Worm (Caenorhabditis elegans) whole organism, mixed stage, embryonic: ENCODE measurements around the gene srw-97.

Experiments
- M03D4.4 ChIP-seq: sonication (generic microtip); optimal IDR thresholded peaks from 2 replicates; lab custom pipeline; 2017; ENCODE audit warnings: mild to moderate bottlenecking, missing genetic modification characterization, missing compliant biosample characterization
- bed-3 ChIP-seq: fragments of 200-800 bp; sonication (Bioruptor generic); optimal IDR thresholded peaks from 3 replicates; lab custom pipeline; 2018; ENCODE audit warnings: mild to moderate bottlenecking, missing genetic modification characterization, moderate library complexity, missing compliant biosample characterization
- blmp-1 ChIP-seq: fragments of 150-350 bp; optimal IDR thresholded peaks from 2 replicates; lab custom pipeline; 2014; ENCODE audit warnings: missing biosample characterization, missing genetic modification characterization
- ceh-39 ChIP-seq: fragments of 150-350 bp; optimal IDR thresholded peaks from 2 replicates; lab custom pipeline; 2014; ENCODE audit warnings: missing biosample characterization, missing genetic modification characterization
- ceh-43 ChIP-seq: fragments of 200-800 bp; sonication (Bioruptor generic); optimal IDR thresholded peaks from 2 replicates; lab custom pipeline; 2018; ENCODE audit warnings: mild to moderate bottlenecking, missing genetic modification characterization, moderate library complexity, missing compliant biosample characterization
- cnd-1 ChIP-seq: fragments of 200-800 bp; sonication (Bioruptor generic); optimal IDR thresholded peaks from 2 replicates; lab custom pipeline; 2018; ENCODE audit warnings: mild to moderate bottlenecking, missing genetic modification characterization, missing compliant biosample characterization
- elt-1 ChIP-seq: sonication (generic microtip); optimal IDR thresholded peaks from 2 replicates; lab custom pipeline; 2017; ENCODE audit warnings: missing genetic modification characterization, mild to moderate bottlenecking, missing compliant biosample characterization, antibody characterized with exemption, moderate library complexity, borderline replicate concordance; ENCODE audit not compliant: insufficient read depth
- elt-3 ChIP-seq: fragments of 150-350 bp; optimal IDR thresholded peaks from 2 replicates; lab custom pipeline; 2014; ENCODE audit warnings: missing biosample characterization, missing genetic modification characterization
- flh-1 ChIP-seq: fragments of 200-800 bp; sonication (Bioruptor generic); optimal IDR thresholded peaks from 2 replicates; lab custom pipeline; 2018; ENCODE audit warnings: mild to moderate bottlenecking, missing genetic modification characterization, moderate library complexity, missing compliant biosample characterization
- ham-2 ChIP-seq: fragments of 200-800 bp; sonication (Bioruptor generic); optimal IDR thresholded peaks from 2 replicates; lab custom pipeline; 2018; ENCODE audit warnings: mild to moderate bottlenecking, missing genetic modification characterization, missing compliant biosample characterization
- hlh-1 ChIP-seq: fragments of 150-350 bp; optimal IDR thresholded peaks from 2 replicates; lab custom pipeline; 2014; ENCODE audit warnings: missing biosample characterization, missing genetic modification reagents, missing genetic modification characterization
- lin-13 ChIP-seq: fragments of 150-350 bp; optimal IDR thresholded peaks from 2 replicates; lab custom pipeline; 2014; ENCODE audit warnings: missing biosample characterization, missing genetic modification characterization
- lin-32 ChIP-seq: fragments of 200-800 bp; sonication (Bioruptor generic); optimal IDR thresholded peaks from 2 replicates; lab custom pipeline; 2018; ENCODE audit warnings: mild to moderate bottlenecking, missing genetic modification characterization, missing compliant biosample characterization
- lsy-2 ChIP-seq: fragments of 150-350 bp; optimal IDR thresholded peaks from 2 replicates; lab custom pipeline; 2014; ENCODE audit warnings: missing biosample characterization, missing genetic modification characterization
- mab-5 ChIP-seq: fragments of 150-350 bp; optimal IDR thresholded peaks from 2 replicates; lab custom pipeline; 2014; ENCODE audit warnings: missing biosample characterization, missing genetic modification characterization
- mep-1 ChIP-seq: fragments of 150-350 bp; optimal IDR thresholded peaks from 2 replicates; lab custom pipeline; 2017; ENCODE audit warnings: missing biosample characterization, missing genetic modification reagents, missing genetic modification characterization, inconsistent platforms
- mls-2 ChIP-seq: sonication (generic microtip); optimal IDR thresholded peaks from 2 replicates; lab custom pipeline; 2016; ENCODE audit warnings: mild to moderate bottlenecking, missing genetic modification characterization, moderate library complexity, missing compliant biosample characterization
- nhr-12 ChIP-seq: fragments of 150-350 bp; optimal IDR thresholded peaks from 2 replicates; lab custom pipeline; 2014; ENCODE audit warnings: missing biosample characterization, missing genetic modification characterization
- nhr-2 ChIP-seq: fragments of 150-350 bp; optimal IDR thresholded peaks from 2 replicates; lab custom pipeline; 2014; ENCODE audit warnings: missing biosample characterization, missing genetic modification characterization
- nhr-237 ChIP-seq: fragments of 150-350 bp; optimal IDR thresholded peaks from 2 replicates; lab custom pipeline; 2014; ENCODE audit warnings: missing biosample characterization, missing genetic modification characterization
- nhr-28 ChIP-seq: fragments of 150-350 bp; optimal IDR thresholded peaks from 2 replicates; lab custom pipeline; 2014; ENCODE audit warnings: missing biosample characterization, missing genetic modification characterization
- nhr-76 ChIP-seq: sonication (generic microtip); optimal IDR thresholded peaks from 2 replicates; lab custom pipeline; 2017; ENCODE audit warnings: missing biosample characterization, missing genetic modification characterization
- pha-4 ChIP-seq: fragments of 150-350 bp; optimal IDR thresholded peaks from 2 replicates; lab custom pipeline; 2018; ENCODE audit warnings: missing biosample characterization, missing genetic modification reagents, missing genetic modification characterization
- sem-2 ChIP-seq: fragments of 200-800 bp; sonication (Bioruptor generic); optimal IDR thresholded peaks from 2 replicates; lab custom pipeline; 2018; ENCODE audit warnings: mild to moderate bottlenecking, missing genetic modification characterization, missing compliant biosample characterization
- snpc-4 ChIP-seq: fragments of 150-350 bp; optimal IDR thresholded peaks from 2 replicates; lab custom pipeline; 2014; ENCODE audit warnings: missing biosample characterization, missing genetic modification characterization
- sptf-1 ChIP-seq: sonication (generic microtip); optimal IDR thresholded peaks from 2 replicates; lab custom pipeline; 2017; ENCODE audit warnings: mild to moderate bottlenecking, missing genetic modification characterization, moderate library complexity, missing compliant biosample characterization
- tbx-8 ChIP-seq: fragments of 200-800 bp; sonication (Bioruptor generic); optimal IDR thresholded peaks from 2 replicates; lab custom pipeline; 2018; ENCODE audit warnings: mild to moderate bottlenecking, missing genetic modification characterization, moderate library complexity, missing compliant biosample characterization
- unc-120 ChIP-seq: sonication (generic microtip); optimal IDR thresholded peaks from 2 replicates; lab custom pipeline; 2017; ENCODE audit warnings: missing genetic modification characterization, missing compliant biosample characterization; ENCODE audit not compliant: poor library complexity, severe bottlenecking
- unc-39 ChIP-seq: fragments of 150-350 bp; optimal IDR thresholded peaks from 2 replicates; lab custom pipeline; 2014; ENCODE audit warnings: missing biosample characterization, missing genetic modification characterization
- unc-62 ChIP-seq: fragments of 150-350 bp; optimal IDR thresholded peaks from 2 replicates; lab custom pipeline; 2014; ENCODE audit warnings: missing biosample characterization, missing genetic modification reagents, missing genetic modification characterization
- ztf-11 ChIP-seq: fragments of 150-350 bp; optimal IDR thresholded peaks from 2 replicates; lab custom pipeline; 2014; ENCODE audit warnings: missing biosample characterization, missing genetic modification characterization

Gene srw-97

ce11 chrII:1691011-1691410 lies 22.2 kb upstream of the srw-97 start, which contains the start of gene fbxc-22:
Gene fbxc-22 (minus strand): TSS chrII:1691111.
- TF ChIP-seq lsy-2 (tag; lab: Kevin White, UChicago): no peak
- TF ChIP-seq sem-2 (GFP tag; lab: Kevin White, UChicago): no peak
- TF ChIP-seq mls-2 (tag; lab: Kevin White, UChicago): no peak
- no peak for TF ChIP-seq lin-13 (tag; lab: Kevin White, UChicago)
- TF ChIP-seq M03D4.4 (tag; lab: Kevin White, UChicago): no peak
- TF ChIP-seq mep-1 (tag; lab: Kevin White, UChicago): no peak
- TF ChIP-seq ceh-43 (GFP tag; lab: Kevin White, UChicago): no peak
- no peak for TF ChIP-seq blmp-1 (tag; lab: Kevin White, UChicago)
- TF ChIP-seq unc-120 (tag; lab: Kevin White, UChicago): no peak
- no peak for TF ChIP-seq unc-62 (GFP tag; lab: Kevin White, UChicago)
- TF ChIP-seq nhr-76: no peak

ce11 chrII:1688813-1689212 lies 20.0 kb upstream of the srw-97 start, which contains the start of the genes fbxb-18 and fbxb-19:
Gene fbxb-18 (minus strand): TSS chrII:1688913.
Gene fbxb-19 (minus strand): TSS chrII:1689181.
- TF ChIP-seq tbx-8 (GFP tag; lab: Kevin White, UChicago) (no peak), M03D4.4 (tag; lab: Kevin White, UChicago) (no peak), mab-5 (tag; lab: Kevin White, UChicago) (no peak), bed-3 (GFP tag; lab: Kevin White, UChicago) (no peak), cnd-1 (no peak), elt-1 (tag; lab: Kevin White, UChicago) (no peak), nhr-237 (no peak), ceh-43 (GFP tag; lab: Kevin White, UChicago) (no peak), ztf-11 (tag; lab: Kevin White, UChicago) (no peak), pha-4 (tag; lab: Kevin White, UChicago) (no peak), unc-39 (tag; lab: Kevin White, UChicago) (no peak), lin-13 (tag; lab: Kevin White, UChicago) (no peak), sptf-1 (no peak), nhr-28 (tag; lab: Kevin White, UChicago) (no peak)
- TF ChIP-seq, all 35 proteins: peak for 0

- TF ChIP-seq ztf-11 (tag; lab: Kevin White, UChicago): no peak
- no peak for TF ChIP-seq ceh-43 (GFP tag; lab: Kevin White, UChicago)
- no peak for TF ChIP-seq mls-2 (tag; lab: Kevin White, UChicago)
- TF ChIP-seq nhr-28 (tag; lab: Kevin White, UChicago): no peak
- TF ChIP-seq lin-13 (tag; lab: Kevin White, UChicago): no peak
- TF ChIP-seq lin-32 (GFP tag; lab: Kevin White, UChicago): no peak
- no peak for TF ChIP-seq lsy-2 (tag; lab: Kevin White, UChicago)
- TF ChIP-seq nhr-12 (tag; lab: Kevin White, UChicago): no peak
- TF ChIP-seq nhr-2 (tag; lab: Kevin White, UChicago): no peak
- TF ChIP-seq ceh-39: no peak
- TF ChIP-seq sptf-1: no peak
- TF ChIP-seq M03D4.4 (tag; lab: Kevin White, UChicago): no peak
- TF ChIP-seq elt-3 (tag; lab: Kevin White, UChicago): no peak
- TF ChIP-seq flh-1 (GFP tag; lab: Kevin White, UChicago): no peak
- no peak for TF ChIP-seq unc-39 (tag; lab: Kevin White, UChicago)
- no peak for TF ChIP-seq tbx-8 (GFP tag; lab: Kevin White, UChicago)
- TF ChIP-seq ham-2: no peak
- TF ChIP-seq snpc-4 (tag; lab: Kevin White, UChicago): no peak
- TF ChIP-seq bed-3 (GFP tag; lab: Kevin White, UChicago): no peak
Observed at ce11 chrII:1683742-1684141, 14.9 kb upstream of the srw-97 start, which contains the start of gene fbxb-25. Gene fbxb-25 (plus strand): TSS chrII:1684042.

DNA sequence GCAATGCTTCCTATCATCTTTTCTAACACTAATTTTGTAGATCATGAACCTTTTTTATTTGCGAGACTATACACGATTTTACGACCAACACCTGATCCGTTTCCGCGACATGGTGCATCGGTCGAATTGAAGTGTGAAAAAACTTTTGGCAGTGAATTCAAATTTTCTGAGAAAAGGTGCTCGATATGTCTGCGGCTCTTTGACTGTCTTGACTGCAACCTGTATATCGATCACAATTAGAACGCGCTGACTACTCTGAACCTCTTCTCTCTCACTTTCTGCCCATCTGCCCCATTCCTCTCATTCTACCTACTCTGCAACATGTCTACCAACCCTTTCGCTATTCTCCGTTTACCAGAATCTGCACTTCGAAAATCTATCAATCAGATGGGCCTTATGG lies 13.4 kb upstream of the srw-97 start, which contains the start of gene fbxb-26:
Gene fbxb-26 (plus strand): TSS at position 301 of the 400 bp plus-strand sequence.
- TF ChIP-seq unc-39 (tag; lab: Kevin White, UChicago): no peak
- TF ChIP-seq lin-32 (GFP tag; lab: Kevin White, UChicago): no peak

ce11 chrII:1679081-1679480 lies 10.3 kb upstream of the srw-97 start, which contains the start of gene irld-36:
Gene irld-36 (plus strand): TSS chrII:1679381.
- no peak for TF ChIP-seq unc-39 (tag; lab: Kevin White, UChicago)
- TF ChIP-seq flh-1 (GFP tag; lab: Kevin White, UChicago): no peak
- no peak for TF ChIP-seq lin-13 (tag; lab: Kevin White, UChicago)
- no peak for TF ChIP-seq hlh-1 (tag; lab: Kevin White, UChicago)
- TF ChIP-seq blmp-1 (tag; lab: Kevin White, UChicago): no peak
- no peak for TF ChIP-seq ztf-11 (tag; lab: Kevin White, UChicago)
